Fruit fly (Drosophila melanogaster): ENCODE measurements around the gene yellow-c.

Gene yellow-c

dm6 chr2L:14994834-14995506, 40.2 kb upstream of the yellow-c start (continued):
- no peak for TF ChIP-seq CG32772 (GFP tag; IDR thresholded peaks at IDR 0.05)
- no peak for TF ChIP-seq CG10565 (GFP tag; optimal IDR thresholded peaks at IDR 0.05)
- no peak for TF ChIP-seq CG17385 (GFP tag; optimal IDR thresholded peaks at IDR 0.05)
- TF ChIP-seq gem (tag; optimal IDR thresholded peaks at IDR 0.05) = peak; percentile 69
- TF ChIP-seq CG11398 (GFP tag; optimal IDR thresholded peaks at IDR 0.05) = no peak
- TF ChIP-seq CG8944 (GFP tag; optimal IDR thresholded peaks at IDR 0.05) = no peak
- no peak for TF ChIP-seq CG2199 (GFP tag; IDR thresholded peaks at IDR 0.05)
- TF ChIP-seq D19B (GFP tag; optimal IDR thresholded peaks at IDR 0.05) = no peak
- no peak for TF ChIP-seq Ravus (GFP tag; IDR thresholded peaks at IDR 0.05)
- TF ChIP-seq run (tag; optimal IDR thresholded peaks at IDR 0.05) = no peak
- no peak for TF ChIP-seq insv (GFP tag; optimal IDR thresholded peaks at IDR 0.05)
- TF ChIP-seq lilli (GFP tag; optimal IDR thresholded peaks at IDR 0.05) = no peak
- peak; percentile 48 for TF ChIP-seq CG7839 (tag; optimal IDR thresholded peaks at IDR 0.05)
- no peak for TF ChIP-seq CG9727 (GFP tag; optimal IDR thresholded peaks at IDR 0.05)
- TF ChIP-seq Gug (GFP tag; IDR thresholded peaks at IDR 0.05) = no peak
- no peak for TF ChIP-seq CG1792 (GFP tag; optimal IDR thresholded peaks at IDR 0.05)
- TF ChIP-seq trh (GFP tag; optimal IDR thresholded peaks at IDR 0.05) = no peak
- TF ChIP-seq maf-S (GFP tag; optimal IDR thresholded peaks at IDR 0.05) = no peak
- TF ChIP-seq pho (GFP tag; optimal IDR thresholded peaks at IDR 0.05) = no peak
- TF ChIP-seq Fer1 (GFP tag; optimal IDR thresholded peaks at IDR 0.05) = no peak
- TF ChIP-seq CG1529 (GFP tag; optimal IDR thresholded peaks at IDR 0.05) = no peak
- no peak for TF ChIP-seq salm (tag; optimal IDR thresholded peaks at IDR 0.05)
- no peak for TF ChIP-seq CG5180 (GFP tag; optimal IDR thresholded peaks at IDR 0.05)
- no peak for TF ChIP-seq ewg (GFP tag; optimal IDR thresholded peaks at IDR 0.05)
- no peak for TF ChIP-seq p53 (GFP tag; optimal IDR thresholded peaks at IDR 0.05)
- no peak for TF ChIP-seq pita (GFP tag; optimal IDR thresholded peaks at IDR 0.05)
- TF ChIP-seq CG3726 (GFP tag; IDR thresholded peaks at IDR 0.05) = no peak
- TF ChIP-seq nau (GFP tag; optimal IDR thresholded peaks at IDR 0.05) = no peak
- no peak for TF ChIP-seq dan (GFP tag; IDR thresholded peaks at IDR 0.05)
- no peak for TF ChIP-seq dmrt11E (tag; optimal IDR thresholded peaks at IDR 0.05)
- no peak for TF ChIP-seq CG15696 (tag; optimal IDR thresholded peaks at IDR 0.05)
- no peak for TF ChIP-seq jumu (GFP tag; optimal IDR thresholded peaks at IDR 0.05)
- no peak for TF ChIP-seq Hsf (GFP tag; optimal IDR thresholded peaks at IDR 0.05)
- no peak for TF ChIP-seq otp (GFP tag; IDR thresholded peaks at IDR 0.05)
- TF ChIP-seq CG9797 (GFP tag; optimal IDR thresholded peaks at IDR 0.05) = no peak
- no peak for TF ChIP-seq H2.0 (GFP tag; IDR thresholded peaks at IDR 0.05)
- TF ChIP-seq CG8281 (tag; optimal IDR thresholded peaks at IDR 0.05) = no peak
- TF ChIP-seq h (optimal IDR thresholded peaks at IDR 0.05) = no peak
- no peak for TF ChIP-seq CG2129 (GFP tag; IDR thresholded peaks at IDR 0.05; ENCODE audit: partially characterized antibody)
- TF ChIP-seq CG31224 (GFP tag; IDR thresholded peaks at IDR 0.05) = no peak
- TF ChIP-seq scrt (GFP tag; optimal IDR thresholded peaks at IDR 0.05) = no peak
- no peak for TF ChIP-seq CG2889 (GFP tag; IDR thresholded peaks at IDR 0.05)
- no peak for TF ChIP-seq pros (GFP tag; optimal IDR thresholded peaks at IDR 0.05)
- TF ChIP-seq CG34376 (GFP tag; optimal IDR thresholded peaks at IDR 0.05) = no peak
- peak; percentile 11 for TF ChIP-seq Xbp1 (GFP tag; optimal IDR thresholded peaks at IDR 0.05)
- no peak for TF ChIP-seq CG6854 (GFP tag; optimal IDR thresholded peaks at IDR 0.05)
- no peak for TF ChIP-seq CG6654 (GFP tag; optimal IDR thresholded peaks at IDR 0.05)
- TF ChIP-seq CG3995 (GFP tag; optimal IDR thresholded peaks at IDR 0.05) = no peak
- TF ChIP-seq amos (GFP tag; IDR thresholded peaks at IDR 0.05; ENCODE audit: partially characterized antibody) = no peak
- TF ChIP-seq CG17802 (tag; optimal IDR thresholded peaks at IDR 0.05) = no peak
- TF ChIP-seq CG7987 (GFP tag; optimal IDR thresholded peaks at IDR 0.05) = no peak

Measured in whole organism, embryonic.